Worm (Caenorhabditis elegans): ENCODE results near the gene F57C7.4.

The F57C7.4 gene

DNA sequence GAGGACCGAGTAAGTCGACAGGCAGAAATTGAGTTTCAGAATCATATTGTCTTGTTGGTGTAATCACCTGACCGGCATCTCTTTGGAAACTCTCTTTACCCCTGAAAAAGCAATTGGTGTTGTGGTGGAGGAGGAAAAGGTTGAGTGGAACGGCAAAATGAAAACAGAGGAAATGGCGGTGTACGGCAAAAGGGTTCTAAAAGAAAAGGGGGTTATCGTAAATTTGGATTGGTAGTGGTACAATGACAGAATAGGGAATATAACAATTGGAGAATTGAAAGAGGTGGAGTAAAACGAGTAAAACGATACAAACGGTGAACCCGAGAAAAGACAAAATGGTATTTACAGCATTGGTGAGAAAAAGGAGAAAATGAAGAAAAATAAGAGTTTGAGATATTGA is 3.9 kb upstream of the F57C7.4 start, which contains the start of gene sdn-1:
sdn-1 (minus strand) TSS at position 101 of the 400 bp plus-strand sequence.
- no peak for TF ChIP-seq egl-5 (tag; optimal IDR thresholded peaks at IDR 0.05)
- TF ChIP-seq ztf-4 (tag; optimal IDR thresholded peaks at IDR 0.05): no peak
- no peak for TF ChIP-seq aly-2 (tag; optimal IDR thresholded peaks at IDR 0.05)
- no peak for TF ChIP-seq fkh-10 (GFP tag; optimal IDR thresholded peaks at IDR 0.05)
- no peak for TF ChIP-seq nhr-67 (tag; optimal IDR thresholded peaks at IDR 0.05)
- TF ChIP-seq ceh-28 (tag; optimal IDR thresholded peaks at IDR 0.05): no peak
- TF ChIP-seq nhr-23 (tag; optimal IDR thresholded peaks at IDR 0.05): no peak
- TF ChIP-seq ztf-11 (tag; optimal IDR thresholded peaks at IDR 0.05): no peak
- TF ChIP-seq ama-1 (optimal IDR thresholded peaks at IDR 0.05): no peak
- no peak for TF ChIP-seq fos-1 (tag; optimal IDR thresholded peaks at IDR 0.05)
- no peak for TF ChIP-seq mdl-1 (tag; optimal IDR thresholded peaks at IDR 0.05)
- TF ChIP-seq egl-27 (tag; optimal IDR thresholded peaks at IDR 0.05): no peak
- no peak for TF ChIP-seq fkh-2 (tag; optimal IDR thresholded peaks at IDR 0.05)
- no peak for TF ChIP-seq daf-12 (tag; optimal IDR thresholded peaks at IDR 0.05)
- no peak for TF ChIP-seq lsy-12 (tag; optimal IDR thresholded peaks at IDR 0.05)

DNA sequence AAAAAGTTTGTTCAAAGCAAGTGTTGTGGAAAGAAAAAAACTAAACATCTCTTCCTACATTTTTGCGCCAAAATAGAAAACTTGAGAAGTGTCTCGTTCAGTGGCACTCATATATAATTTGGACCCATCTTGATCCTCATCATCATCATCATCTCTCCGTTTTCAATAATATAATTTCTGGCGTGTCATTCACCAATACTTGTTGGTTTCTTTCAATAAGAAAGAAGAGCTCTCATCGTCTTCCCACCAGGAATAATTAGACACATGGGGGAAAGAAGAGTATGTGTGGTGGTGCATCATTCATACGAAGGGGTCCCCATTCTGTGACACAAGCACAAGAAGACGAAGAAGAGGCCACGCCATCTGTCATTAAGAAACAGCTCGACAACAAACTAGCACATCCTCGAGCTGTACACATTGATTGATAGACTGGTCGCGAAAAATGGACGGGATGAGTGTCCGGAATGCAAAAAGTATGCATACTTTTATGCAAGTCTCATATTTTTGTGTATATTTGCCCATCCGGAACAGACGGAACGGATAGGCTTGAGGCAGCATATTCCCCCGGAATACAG is 1.9 kb upstream of the F57C7.4 start:
- peak; percentile 83 for TF ChIP-seq lin-39 (tag; optimal IDR thresholded peaks at IDR 0.05)
- no peak for TF ChIP-seq nhr-25 (tag; optimal IDR thresholded peaks at IDR 0.05)

DNA sequence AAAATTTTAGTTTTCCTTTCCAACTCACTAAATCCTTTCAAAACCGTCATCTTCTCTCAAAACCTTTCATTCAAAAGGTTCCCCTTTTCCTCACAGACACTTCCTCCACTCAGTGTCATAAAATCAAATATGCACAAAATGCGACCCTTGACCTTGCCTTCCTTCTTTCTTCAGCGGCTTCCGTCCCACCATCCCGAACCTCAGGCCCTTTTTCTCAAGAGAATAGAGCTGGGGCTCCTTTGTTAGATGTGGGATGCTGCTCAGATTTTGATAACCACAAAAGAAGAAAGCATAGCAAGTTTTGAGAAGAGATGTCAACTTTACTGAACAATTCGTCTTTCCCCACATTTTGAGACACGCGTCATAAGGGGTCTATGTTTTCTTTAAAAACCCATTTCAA is 1.4 kb upstream of the F57C7.4 start:
- no peak for TF ChIP-seq R02D3.7 (tag; optimal IDR thresholded peaks at IDR 0.05)
- TF ChIP-seq pqm-1 (tag; optimal IDR thresholded peaks at IDR 0.05): no peak
- TF ChIP-seq elt-2 (tag; optimal IDR thresholded peaks at IDR 0.05): no peak
- TF ChIP-seq fos-1 (tag; optimal IDR thresholded peaks at IDR 0.05): no peak
- TF ChIP-seq fkh-10 (GFP tag; optimal IDR thresholded peaks at IDR 0.05): peak; percentile 67

ce11 chrX:10576872-10577271 is 12.5 kb downstream of the F57C7.4 start, which contains the start of gene nhx-5:
nhx-5 (plus strand) TSS chrX:10576953.
- TF ChIP-seq lin-39 (tag; optimal IDR thresholded peaks at IDR 0.05) (peak; percentile 53), egl-27 (tag; optimal IDR thresholded peaks at IDR 0.05) (no peak)

ce11 chrX:10576410-10576809 is 13.0 kb downstream of the F57C7.4 start:
- peak; percentile 75 for TF ChIP-seq lin-15B (tag; optimal IDR thresholded peaks at IDR 0.05)
- TF ChIP-seq fkh-2 (tag; optimal IDR thresholded peaks at IDR 0.05): no peak
- TF ChIP-seq unc-62 (GFP tag; optimal IDR thresholded peaks at IDR 0.05): no peak
- TF ChIP-seq pqm-1 (tag; optimal IDR thresholded peaks at IDR 0.05): peak; percentile 8
- TF ChIP-seq daf-12 (tag; optimal IDR thresholded peaks at IDR 0.05): no peak
- peak; percentile 29 for TF ChIP-seq nhr-43 (tag; optimal IDR thresholded peaks at IDR 0.05; ENCODE audit: poor library complexity, severe bottlenecking)
- TF ChIP-seq lsy-12 (tag; optimal IDR thresholded peaks at IDR 0.05): no peak
- TF ChIP-seq egl-27 (tag; optimal IDR thresholded peaks at IDR 0.05): peak; percentile 37
- TF ChIP-seq nhr-25 (tag; optimal IDR thresholded peaks at IDR 0.05): peak; percentile 95
- no peak for TF ChIP-seq hmg-11 (tag; optimal IDR thresholded peaks at IDR 0.05)
- TF ChIP-seq elt-2 (tag; optimal IDR thresholded peaks at IDR 0.05): peak; percentile 22
- TF ChIP-seq elt-3 (tag; optimal IDR thresholded peaks at IDR 0.05): peak in 1 of 3 experiments; percentile 73
- TF ChIP-seq ZK546.5 (tag; optimal IDR thresholded peaks at IDR 0.05): no peak
- TF ChIP-seq nhr-76 (tag; optimal IDR thresholded peaks at IDR 0.05): peak; percentile 20
- TF ChIP-seq R02D3.7 (tag; optimal IDR thresholded peaks at IDR 0.05): peak; percentile 41
- peak; percentile 35 for TF ChIP-seq nfya-1 (tag; optimal IDR thresholded peaks at IDR 0.05; ENCODE audit: insufficient read depth)
- TF ChIP-seq ceh-16 (tag; optimal IDR thresholded peaks at IDR 0.05): no peak
- TF ChIP-seq nhr-28 (tag; optimal IDR thresholded peaks at IDR 0.05): no peak
- TF ChIP-seq ceh-9 (tag; optimal IDR thresholded peaks at IDR 0.05): no peak
- TF ChIP-seq skn-1 (tag; optimal IDR thresholded peaks at IDR 0.05): peak; percentile 52
- no peak for TF ChIP-seq nhr-11 (tag; optimal IDR thresholded peaks at IDR 0.05)
- no peak for TF ChIP-seq nhr-237 (tag; optimal IDR thresholded peaks at IDR 0.05)
- peak; percentile 44 for TF ChIP-seq snpc-4 (tag; optimal IDR thresholded peaks at IDR 0.05)
- TF ChIP-seq egl-5 (tag; optimal IDR thresholded peaks at IDR 0.05): no peak
- TF ChIP-seq fos-1 (tag; optimal IDR thresholded peaks at IDR 0.05): no peak
- peak; percentile 90 for TF ChIP-seq nhr-23 (tag; optimal IDR thresholded peaks at IDR 0.05)
- TF ChIP-seq pha-4 (tag; optimal IDR thresholded peaks at IDR 0.05): peak; percentile 90
